Worm (Caenorhabditis elegans) whole organism, L1 larva: ENCODE results near the gene ZK697.8.

Experiments used
- C16A3.4 ChIP-seq: fragments of 150-350 bp; optimal IDR thresholded peaks from 2 replicates; lab custom pipeline; 2014; ENCODE audit warnings: missing biosample characterization, missing genetic modification characterization
- Y116A8C.19 ChIP-seq: sonication (generic microtip); optimal IDR thresholded peaks from 2 replicates; lab custom pipeline; 2016; ENCODE audit warnings: missing compliant biosample characterization, missing genetic modification characterization, borderline replicate concordance
- aha-1 ChIP-seq: fragments of 150-350 bp; optimal IDR thresholded peaks from 2 replicates; lab custom pipeline; 2014; ENCODE audit warnings: missing biosample characterization, missing genetic modification characterization
- alr-1 ChIP-seq: fragments of 200-800 bp; sonication (Bioruptor generic); optimal IDR thresholded peaks from 2 replicates; lab custom pipeline; 2018; ENCODE audit warnings: borderline replicate concordance, mild to moderate bottlenecking, missing genetic modification characterization, missing compliant biosample characterization
- ama-1 ChIP-seq: fragments of 150-350 bp; optimal IDR thresholded peaks from 2 replicates; lab custom pipeline; 2014
- blmp-1 ChIP-seq: fragments of 150-350 bp; optimal IDR thresholded peaks from 2 replicates; lab custom pipeline; 2014; ENCODE audit warnings: missing biosample characterization, missing genetic modification characterization
- ces-1 ChIP-seq: fragments of 150-350 bp; optimal IDR thresholded peaks from 2 replicates; lab custom pipeline; 2014; ENCODE audit warnings: missing biosample characterization, missing genetic modification reagents, missing genetic modification characterization
- dsc-1 ChIP-seq: sonication (generic microtip); optimal IDR thresholded peaks from 2 replicates; lab custom pipeline; 2016; ENCODE audit warnings: mild to moderate bottlenecking, missing genetic modification characterization, missing compliant biosample characterization
- efl-1 ChIP-seq, 4 experiments: fragments of 150-350 bp; optimal IDR thresholded peaks in 3 of 4; peaks in 1 of 4; 1 replicate in 1 of 4; 2 replicates in 3 of 4; lab custom pipeline; 2014; ENCODE audit warnings: missing biosample characterization in 2 of 4, missing genetic modification characterization in 2 of 4, missing genetic modification reagents in 2 of 4
- egl-13 ChIP-seq: sonication (generic microtip); optimal IDR thresholded peaks from 2 replicates; lab custom pipeline; 2016; ENCODE audit warnings: missing genotype, missing genetic modification reagents, missing genetic modification characterization, missing compliant biosample characterization
- elt-3 ChIP-seq, 6 experiments: fragments of 150-350 bp in 1 of 6; sonication (generic microtip); optimal IDR thresholded peaks; 2 replicates each; lab custom pipeline; 2017 to 2018; ENCODE audit warnings: missing biosample characterization in 6 of 6, missing genetic modification characterization in 6 of 6, inconsistent platforms in 1 of 6
- fkh-10 ChIP-seq: sonication (generic microtip); optimal IDR thresholded peaks from 2 replicates; lab custom pipeline; 2017; ENCODE audit warnings: missing biosample characterization, missing genetic modification reagents, missing genetic modification characterization
- fkh-4 ChIP-seq: sonication (generic microtip); optimal IDR thresholded peaks from 2 replicates; lab custom pipeline; 2016; ENCODE audit warnings: missing compliant biosample characterization, missing genetic modification characterization, borderline replicate concordance
- grh-1 ChIP-seq: fragments of 200-800 bp; sonication (Bioruptor generic); IDR thresholded peaks from 2 replicates; pipeline ENCODE4 v1.3.6; 2022; ENCODE audit warnings: missing genetic modification reagents, missing genetic modification characterization, missing compliant biosample characterization
- hpl-2 ChIP-seq: fragments of 150-350 bp; optimal IDR thresholded peaks from 2 replicates; lab custom pipeline; 2014; ENCODE audit warnings: missing biosample characterization, missing genetic modification reagents, missing genetic modification characterization
- isw-1 ChIP-seq: fragments of 200-800 bp; sonication (Bioruptor generic); IDR thresholded peaks from 2 replicates; pipeline ENCODE4 v1.3.6; 2022; ENCODE audit warnings: missing genetic modification characterization, missing compliant biosample characterization
- jun-1 ChIP-seq: fragments of 150-350 bp; optimal IDR thresholded peaks from 2 replicates; lab custom pipeline; 2014; ENCODE audit warnings: missing biosample characterization, missing genetic modification reagents, missing genetic modification characterization
- lin-14 ChIP-seq: fragments of 200-800 bp; sonication (Bioruptor generic); optimal IDR thresholded peaks from 2 replicates; lab custom pipeline; 2018; ENCODE audit warnings: mild to moderate bottlenecking, missing genetic modification characterization, moderate library complexity, missing compliant biosample characterization
- lin-15B ChIP-seq: fragments of 150-350 bp; sonication (generic microtip); optimal IDR thresholded peaks from 3 replicates; lab custom pipeline; 2014; ENCODE audit warnings: missing biosample characterization, missing genetic modification characterization
- lin-39 ChIP-seq: fragments of 150-350 bp; optimal IDR thresholded peaks from 2 replicates; lab custom pipeline; 2014; ENCODE audit warnings: missing biosample characterization, missing genetic modification reagents, missing genetic modification characterization
- lir-3 ChIP-seq: sonication (generic microtip); optimal IDR thresholded peaks from 2 replicates; lab custom pipeline; 2016; ENCODE audit warnings: mild to moderate bottlenecking, missing genetic modification characterization, moderate library complexity, missing compliant biosample characterization; ENCODE audit not compliant: poor library complexity
- lsy-2 ChIP-seq, 2 experiments: fragments of 150-350 bp; optimal IDR thresholded peaks; 2 replicates each; lab custom pipeline; 2014; ENCODE audit warnings: missing biosample characterization in 2 of 2, missing genetic modification characterization in 2 of 2
- mdl-1 ChIP-seq, 2 experiments: fragments of 150-350 bp; optimal IDR thresholded peaks; 2 replicates each; lab custom pipeline; 2014 to 2017; ENCODE audit warnings: missing biosample characterization in 2 of 2, missing genetic modification characterization in 2 of 2, inconsistent platforms in 1 of 2
- mep-1 ChIP-seq: fragments of 150-350 bp; optimal IDR thresholded peaks from 2 replicates; lab custom pipeline; 2014; ENCODE audit warnings: missing biosample characterization, missing genetic modification characterization
- nhr-71 ChIP-seq: sonication (generic microtip); optimal IDR thresholded peaks from 2 replicates; lab custom pipeline; 2016; ENCODE audit warnings: mild to moderate bottlenecking, missing genetic modification characterization, moderate library complexity, missing compliant biosample characterization
- nhr-85 ChIP-seq: sonication (generic microtip); peaks from one replicate; lab custom pipeline; 2016; ENCODE audit warnings: missing genetic modification characterization, inconsistent platforms, missing compliant biosample characterization
- pqm-1 ChIP-seq: sonication (generic microtip); optimal IDR thresholded peaks from 3 replicates; lab custom pipeline; 2017; ENCODE audit warnings: missing biosample characterization, missing genetic modification characterization
- sup-37 ChIP-seq: fragments of 200-800 bp; sonication (Bioruptor generic); optimal IDR thresholded peaks from 2 replicates; lab custom pipeline; 2018; ENCODE audit warnings: mild to moderate bottlenecking, missing genetic modification characterization, missing compliant biosample characterization
- swsn-7 ChIP-seq: sonication (generic microtip); optimal IDR thresholded peaks from 2 replicates; lab custom pipeline; 2016; ENCODE audit warnings: missing genetic modification characterization, missing compliant biosample characterization
- unc-30 ChIP-seq: sonication (generic microtip); optimal IDR thresholded peaks from 2 replicates; lab custom pipeline; 2017; ENCODE audit warnings: missing biosample characterization, missing genetic modification characterization
- unc-62 ChIP-seq: fragments of 150-350 bp; optimal IDR thresholded peaks from 2 replicates; lab custom pipeline; 2014; ENCODE audit warnings: missing biosample characterization, missing genetic modification reagents, missing genetic modification characterization
- unc-86 ChIP-seq: sonication (generic microtip); optimal IDR thresholded peaks from 2 replicates; lab custom pipeline; 2016; ENCODE audit warnings: missing genetic modification characterization, missing compliant biosample characterization
- unc-98 ChIP-seq: fragments of 200-800 bp; sonication (Bioruptor generic); IDR thresholded peaks from 2 replicates; pipeline ENCODE4 v1.3.6; 2022; ENCODE audit warnings: missing genetic modification characterization, missing compliant biosample characterization
- vab-15 ChIP-seq: sonication (generic microtip); optimal IDR thresholded peaks from 2 replicates; lab custom pipeline; 2017; ENCODE audit warnings: missing genotype, mild to moderate bottlenecking, missing genetic modification characterization, missing compliant biosample characterization
- zag-1 ChIP-seq: fragments of 150-350 bp; optimal IDR thresholded peaks from 2 replicates; lab custom pipeline; 2014; ENCODE audit warnings: missing biosample characterization, missing genetic modification characterization
- zip-4 ChIP-seq: fragments of 200-800 bp; sonication (Bioruptor generic); optimal IDR thresholded peaks from 2 replicates; lab custom pipeline; 2018; ENCODE audit warnings: mild to moderate bottlenecking, missing genetic modification characterization, moderate library complexity, missing compliant biosample characterization
- ztf-11 ChIP-seq, 2 experiments: sonication (generic microtip); optimal IDR thresholded peaks; 2 replicates each; lab custom pipeline; 2016 to 2017; ENCODE audit warnings: missing genetic modification characterization in 2 of 2, missing biosample characterization in 1 of 2, missing compliant biosample characterization in 1 of 2

Gene ZK697.8

ce11 chrV:1789495-1789894 is 40.5 kb upstream of the ZK697.8 start:
- TF ChIP-seq mdl-1 (tag; optimal IDR thresholded peaks at IDR 0.05; lab: Kevin White, UChicago) (peak in 1 of 2 experiments; percentile 10), nhr-85 (tag; lab: Kevin White, UChicago) (peak; percentile 36), dsc-1 (tag; lab: Kevin White, UChicago) (no peak), jun-1 (tag; lab: Kevin White, UChicago) (peak; percentile 14), blmp-1 (tag; lab: Kevin White, UChicago) (peak; percentile 75), efl-1 (optimal IDR thresholded peaks at IDR 0.05; lab: Kevin White, UChicago) (no peak), efl-1 (GFP tag; optimal IDR thresholded peaks at IDR 0.05 in 1 of 2; lab: Kevin White, UChicago) (no peak)

- TF ChIP-seq lir-3 (no peak), nhr-71 (tag; lab: Kevin White, UChicago) (no peak), lin-39 (tag; lab: Kevin White, UChicago) (no peak), swsn-7 (tag; lab: Kevin White, UChicago) (no peak), egl-13 (tag; lab: Kevin White, UChicago) (no peak)
These were observed 39.2 kb upstream of the ZK697.8 start, which contains the start of gene F36H9.2 for ce11 chrV:1788157-1788556. Gene F36H9.2, plus strand, starts transcription at chrV:1788457.

- TF ChIP-seq sup-37 (GFP tag; lab: Kevin White, UChicago) (no peak), zag-1 (no peak), lin-15B (no peak), grh-1 (GFP tag; lab: Robert Waterston, UW) (no peak), alr-1 (no peak), lin-14 (GFP tag; lab: Kevin White, UChicago) (no peak), elt-3 (tag; optimal IDR thresholded peaks at IDR 0.05; lab: Kevin White, UChicago) (no peak), ama-1 (lab: Kevin White, UChicago) (no peak), zip-4 (GFP tag; lab: Kevin White, UChicago) (no peak), unc-62 (no peak), pqm-1 (no peak), vab-15 (tag; lab: Kevin White, UChicago) (no peak), hpl-2 (GFP tag; lab: Kevin White, UChicago) (no peak), C16A3.4 (tag; lab: Kevin White, UChicago) (no peak), ztf-11 (tag; optimal IDR thresholded peaks at IDR 0.05; lab: Kevin White, UChicago) (no peak), isw-1 (GFP tag; lab: Robert Waterston, UW) (no peak), fkh-10 (GFP tag; lab: Kevin White, UChicago) (no peak), aha-1 (tag; lab: Kevin White, UChicago) (no peak), mep-1 (tag; lab: Kevin White, UChicago) (no peak), ces-1 (GFP tag; lab: Kevin White, UChicago) (no peak)
These were observed 33.0 kb upstream of the ZK697.8 start, which contains the start of gene F36H9.5 for ce11 chrV:1781922-1782321. Gene F36H9.5, minus strand, starts transcription at chrV:1782022.

ce11 chrV:1779994-1780393 is 31.0 kb upstream of the ZK697.8 start:
- no peak for TF ChIP-seq unc-30 (tag; lab: Kevin White, UChicago)
- TF ChIP-seq alr-1 = no peak
- no peak for TF ChIP-seq unc-98 (GFP tag; lab: Robert Waterston, UW)
- TF ChIP-seq Y116A8C.19 (tag; lab: Kevin White, UChicago) = no peak
- no peak for TF ChIP-seq unc-86 (tag; lab: Kevin White, UChicago)
- no peak for TF ChIP-seq lsy-2 (tag; optimal IDR thresholded peaks at IDR 0.05; lab: Kevin White, UChicago)
- TF ChIP-seq fkh-4 (tag; lab: Kevin White, UChicago) = no peak
